Worm (Caenorhabditis elegans) whole organism, late embryonic: ENCODE results near the gene gst-11.

Source experiments
- ahr-1 ChIP-seq: sonication (generic microtip); optimal IDR thresholded peaks from 2 replicates; lab custom pipeline; 2016; ENCODE audit warnings: missing genetic modification characterization, missing compliant biosample characterization
- ama-1 ChIP-seq: fragments of 150-350 bp; optimal IDR thresholded peaks from 2 replicates; lab custom pipeline; 2014
- ceh-24 ChIP-seq: sonication (generic microtip); optimal IDR thresholded peaks from 2 replicates; lab custom pipeline; 2016; ENCODE audit warnings: mild to moderate bottlenecking, missing genetic modification characterization, missing compliant biosample characterization
- ceh-45 ChIP-seq: fragments of 200-800 bp; sonication (Bioruptor generic); IDR thresholded peaks from 2 replicates; pipeline ENCODE4 v1.3.6; 2022; ENCODE audit warnings: missing genetic modification reagents, missing genetic modification characterization, missing compliant biosample characterization
- dmd-4 ChIP-seq: sonication (generic microtip); optimal IDR thresholded peaks from 2 replicates; lab custom pipeline; 2016; ENCODE audit warnings: borderline replicate concordance, missing genetic modification characterization, missing compliant biosample characterization
- elt-2 ChIP-seq: sonication (generic microtip); optimal IDR thresholded peaks from 2 replicates; lab custom pipeline; 2016; ENCODE audit warnings: missing genetic modification reagents, missing genetic modification characterization, missing compliant biosample characterization
- hlh-8 ChIP-seq: sonication (generic microtip); optimal IDR thresholded peaks from 2 replicates; lab custom pipeline; 2016; ENCODE audit warnings: missing genotype, missing genetic modification characterization, missing compliant biosample characterization
- nfya-1 ChIP-seq: sonication (generic microtip); optimal IDR thresholded peaks from 2 replicates; lab custom pipeline; 2017; ENCODE audit warnings: missing genetic modification characterization, mild to moderate bottlenecking, missing compliant biosample characterization, antibody characterized with exemption, moderate library complexity
- nhr-11 ChIP-seq: fragments of 150-350 bp; optimal IDR thresholded peaks from 2 replicates; lab custom pipeline; 2014; ENCODE audit warnings: missing biosample characterization, missing genetic modification characterization
- npax-4 ChIP-seq: sonication (generic microtip); optimal IDR thresholded peaks from 2 replicates; lab custom pipeline; 2016; ENCODE audit warnings: missing genetic modification characterization, missing compliant biosample characterization
- pax-1 ChIP-seq: fragments of 150-350 bp; optimal IDR thresholded peaks from 2 replicates; lab custom pipeline; 2014; ENCODE audit warnings: missing biosample characterization, missing genetic modification characterization
- ref-2 ChIP-seq: sonication (generic microtip); optimal IDR thresholded peaks from 2 replicates; lab custom pipeline; 2016; ENCODE audit warnings: missing genetic modification characterization, missing compliant biosample characterization
- sox-4 ChIP-seq: sonication (generic microtip); optimal IDR thresholded peaks from 2 replicates; lab custom pipeline; 2017; ENCODE audit warnings: mild to moderate bottlenecking, missing genetic modification characterization, inconsistent platforms, missing compliant biosample characterization
- ttx-3 ChIP-seq: sonication (generic microtip); optimal IDR thresholded peaks from 2 replicates; lab custom pipeline; 2016; ENCODE audit warnings: missing genetic modification reagents, missing genetic modification characterization, missing compliant biosample characterization

DNA sequence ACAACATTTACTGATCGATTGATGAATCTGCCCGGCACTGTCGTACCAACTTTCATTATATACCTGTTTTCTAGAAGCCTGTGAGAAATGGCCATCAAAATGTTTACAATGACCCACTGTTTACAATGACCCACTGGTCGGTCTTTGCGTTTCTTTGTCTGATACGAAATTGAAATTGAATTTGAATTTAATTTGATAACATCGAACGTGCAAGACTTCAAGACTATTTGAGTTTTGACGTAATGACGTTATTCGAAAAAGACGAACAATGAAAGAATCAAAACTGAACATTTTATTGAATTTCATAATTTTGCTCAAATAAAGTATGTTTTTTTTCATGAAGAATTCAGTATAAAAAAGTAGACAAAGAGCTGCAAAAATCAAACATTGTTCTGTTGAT lies 38.4 kb upstream of the gst-11 start, which contains the start of gene C02F12.5:
- TF ChIP-seq hlh-8 (tag; lab: Kevin White, UChicago) = no peak
- TF ChIP-seq ceh-45 = no peak
- no peak for TF ChIP-seq ahr-1
- TF ChIP-seq nhr-11 = no peak
- no peak for TF ChIP-seq ttx-3 (tag; lab: Kevin White, UChicago)
- TF ChIP-seq npax-4 = no peak
- TF ChIP-seq ref-2 (tag; lab: Kevin White, UChicago) = no peak
- no peak for TF ChIP-seq pax-1 (tag; lab: Kevin White, UChicago)
- TF ChIP-seq dmd-4 (tag; lab: Kevin White, UChicago) = no peak
- no peak for TF ChIP-seq sox-4 (tag; lab: Kevin White, UChicago)
- TF ChIP-seq ama-1 = no peak
- TF ChIP-seq ceh-24 = no peak
- TF ChIP-seq nfya-1 (tag; lab: Kevin White, UChicago) = no peak
- no peak for TF ChIP-seq elt-2
